Worm (Caenorhabditis elegans) whole organism, early embryonic: Measurements from ENCODE around the gene R08F11.4.

ENCODE experiments used
- B0310.2 ChIP-seq: sonication (generic microtip); optimal IDR thresholded peaks from 2 replicates; lab custom pipeline; 2016; ENCODE audit warnings: mild to moderate bottlenecking, missing genetic modification characterization, missing compliant biosample characterization
- aly-1 ChIP-seq: sonication (generic microtip); optimal IDR thresholded peaks from 2 replicates; lab custom pipeline; 2016; ENCODE audit warnings: missing genetic modification characterization, missing compliant biosample characterization
- ama-1 ChIP-seq: fragments of 150-350 bp; optimal IDR thresholded peaks from 2 replicates; lab custom pipeline; 2014
- ceh-36 ChIP-seq: sonication (generic microtip); optimal IDR thresholded peaks from 2 replicates; lab custom pipeline; 2016; ENCODE audit warnings: missing genetic modification characterization, inconsistent platforms, missing compliant biosample characterization
- ets-7 ChIP-seq: sonication (generic microtip); optimal IDR thresholded peaks from 2 replicates; lab custom pipeline; 2016; ENCODE audit warnings: missing genotype, missing genetic modification characterization, missing compliant biosample characterization
- flt-1 ChIP-seq: fragments of 200-800 bp; sonication (Bioruptor generic); IDR thresholded peaks from 2 replicates; pipeline ENCODE4 v1.3.6; 2022; ENCODE audit warnings: missing genetic modification characterization, missing compliant biosample characterization
- hmg-4 ChIP-seq: fragments of 200-800 bp; sonication (Bioruptor generic); optimal IDR thresholded peaks from 2 replicates; lab custom pipeline; 2018; ENCODE audit warnings: mild to moderate bottlenecking, missing genetic modification characterization, missing compliant biosample characterization
- tra-4 ChIP-seq: sonication (generic microtip); optimal IDR thresholded peaks from 2 replicates; lab custom pipeline; 2017; ENCODE audit warnings: missing genetic modification characterization, missing compliant biosample characterization

ce11 chrV:3790424-3790823 is 14.9 kb downstream of the R08F11.4 start:
- TF ChIP-seq B0310.2 (tag; lab: Kevin White, UChicago) = no peak
- no peak for TF ChIP-seq aly-1 (tag; lab: Kevin White, UChicago)
- TF ChIP-seq tra-4 (tag; lab: Kevin White, UChicago) = no peak
- no peak for TF ChIP-seq flt-1 (GFP tag; lab: Robert Waterston, UW)
- TF ChIP-seq ama-1 (lab: Kevin White, UChicago) = no peak
- no peak for TF ChIP-seq hmg-4 (GFP tag; lab: Kevin White, UChicago)
- no peak for TF ChIP-seq ets-7 (tag; lab: Kevin White, UChicago)
- TF ChIP-seq ceh-36 (tag; lab: Kevin White, UChicago) = no peak
